Worm (Caenorhabditis elegans): ENCODE data around the gene shk-1.

DNA sequence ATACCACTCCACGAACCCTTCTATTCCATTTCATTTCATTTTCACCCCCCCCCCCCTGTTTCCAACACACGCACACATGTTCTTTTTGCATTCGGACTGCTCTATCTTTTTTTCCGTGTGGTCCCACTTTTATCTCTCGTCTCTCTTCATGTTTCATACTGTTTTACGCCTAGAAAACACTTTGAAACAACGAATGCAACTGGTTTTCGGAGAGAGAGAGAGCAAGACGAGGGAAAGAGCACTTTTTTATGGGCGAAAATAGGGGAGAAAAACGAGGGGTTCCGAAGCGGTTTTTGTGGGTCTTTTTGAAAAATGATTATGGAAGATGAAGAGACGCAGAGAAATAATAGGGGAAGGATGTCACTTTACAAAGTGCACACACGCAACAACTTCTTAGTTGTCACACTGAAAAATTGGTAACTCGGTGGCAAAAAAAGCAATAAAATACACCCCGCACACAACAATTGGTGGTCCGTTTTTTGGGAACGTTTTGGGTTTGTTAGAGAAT, 30.8 kb upstream of the shk-1 start:
- TF ChIP-seq ama-1 (optimal IDR thresholded peaks at IDR 0.05) (no peak), hmg-4 (GFP tag; optimal IDR thresholded peaks at IDR 0.05) (no peak), flt-1 (GFP tag; IDR thresholded peaks at IDR 0.05) (no peak), hmbx-1 (tag; optimal IDR thresholded peaks at IDR 0.05) (no peak), tra-4 (tag; optimal IDR thresholded peaks at IDR 0.05) (no peak), scrt-1 (GFP tag; IDR thresholded peaks at IDR 0.05) (no peak), ets-7 (tag; optimal IDR thresholded peaks at IDR 0.05) (no peak), B0310.2 (tag; optimal IDR thresholded peaks at IDR 0.05) (no peak), hnd-1 (tag; optimal IDR thresholded peaks at IDR 0.05) (no peak), ceh-36 (tag; optimal IDR thresholded peaks at IDR 0.05) (no peak), tbx-37 (GFP tag; conservative IDR thresholded peaks at IDR 0.05) (no peak), tbx-11 (GFP tag; IDR thresholded peaks at IDR 0.05) (no peak), F13C5.2 (tag; optimal IDR thresholded peaks at IDR 0.05) (no peak)

Data from whole organism, early embryonic.